Fruit fly (Drosophila melanogaster): ENCODE results near the gene hb.
A peak's percentile ranks its signal among the peaks of the same experiment; 100 is the strongest.

Gene hb

dm6 chr3R:8645580-8646220, 51.9 kb downstream of the hb start, which contains the start of gene Cyp313b1 (continued):
- TF ChIP-seq Sox102F (GFP tag; optimal IDR thresholded peaks at IDR 0.05) (peak; percentile 22), klu (GFP tag; IDR thresholded peaks at IDR 0.05) (no peak), CG33213 (GFP tag; optimal IDR thresholded peaks at IDR 0.05) (no peak), CG1832 (GFP tag; optimal IDR thresholded peaks at IDR 0.05) (no peak), Tbp (GFP tag; optimal IDR thresholded peaks at IDR 0.05) (no peak), CG34422 (GFP tag; IDR thresholded peaks at IDR 0.05) (no peak), mam (GFP tag; optimal IDR thresholded peaks at IDR 0.05) (no peak), ro (GFP tag; IDR thresholded peaks at IDR 0.05) (no peak), CG13123 (GFP tag; optimal IDR thresholded peaks at IDR 0.05) (no peak), gcm (GFP tag; optimal IDR thresholded peaks at IDR 0.05) (no peak), p53 (GFP tag; optimal IDR thresholded peaks at IDR 0.05) (no peak), jing (GFP tag; optimal IDR thresholded peaks at IDR 0.05) (no peak), gcm2 (GFP tag; optimal IDR thresholded peaks at IDR 0.05) (no peak), kah (GFP tag; optimal IDR thresholded peaks at IDR 0.05) (no peak), unpg (GFP tag; optimal IDR thresholded peaks at IDR 0.05) (peak; percentile 4), Nf-YA (GFP tag; IDR thresholded peaks at IDR 0.05) (no peak), caup (GFP tag; optimal IDR thresholded peaks at IDR 0.05; ENCODE audit: severe bottlenecking) (no peak), pb (GFP tag; optimal IDR thresholded peaks at IDR 0.05) (no peak), cwo (GFP tag; optimal IDR thresholded peaks at IDR 0.05) (no peak), CG10366 (GFP tag; IDR thresholded peaks at IDR 0.05) (no peak), CG16815 (GFP tag; optimal IDR thresholded peaks at IDR 0.05) (no peak), HLH54F (GFP tag; optimal IDR thresholded peaks at IDR 0.05) (no peak), her (GFP tag; optimal IDR thresholded peaks at IDR 0.05) (no peak), Dref (GFP tag; IDR thresholded peaks at IDR 0.05) (no peak), onecut (GFP tag; IDR thresholded peaks at IDR 0.05) (no peak), CG4424 (GFP tag; optimal IDR thresholded peaks at IDR 0.05) (no peak), CG14667 (GFP tag; IDR thresholded peaks at IDR 0.05) (no peak), bsh (GFP tag; optimal IDR thresholded peaks at IDR 0.05) (no peak), CG4404 (GFP tag; IDR thresholded peaks at IDR 0.05) (no peak), CG18476 (GFP tag; optimal IDR thresholded peaks at IDR 0.05) (no peak), peb (GFP tag; IDR thresholded peaks at IDR 0.05) (no peak), Ets65A (GFP tag) (peak; percentile 94), pzg (GFP tag; optimal IDR thresholded peaks at IDR 0.05) (no peak), CG9727 (GFP tag; optimal IDR thresholded peaks at IDR 0.05) (no peak), Jarid2 (GFP tag; optimal IDR thresholded peaks at IDR 0.05) (no peak), CG12391 (tag; optimal IDR thresholded peaks at IDR 0.05) (no peak), crp (GFP tag; optimal IDR thresholded peaks at IDR 0.05) (no peak), dpn (GFP tag; optimal IDR thresholded peaks at IDR 0.05) (peak in 1 of 2 experiments; percentile 6), CG3847 (GFP tag; IDR thresholded peaks at IDR 0.05) (no peak), NfI (GFP tag; optimal IDR thresholded peaks at IDR 0.05) (no peak), CG2120 (GFP tag; optimal IDR thresholded peaks at IDR 0.05) (peak; percentile 13), CG4360 (GFP tag; IDR thresholded peaks at IDR 0.05) (no peak), Dfd (GFP tag; optimal IDR thresholded peaks at IDR 0.05) (no peak), Xrp1 (GFP tag; IDR thresholded peaks at IDR 0.05) (0 out of 2 replicates have a peak, but pooled peaks have one; percentile 29), CG12769 (tag; optimal IDR thresholded peaks at IDR 0.05) (no peak), Max (GFP tag; optimal IDR thresholded peaks at IDR 0.05) (no peak), row (GFP tag; IDR thresholded peaks at IDR 0.05) (peak; percentile 51; the same call in 2 of the 3 replicates)

All from whole organism, embryonic.